Fruit fly (Drosophila melanogaster): ENCODE measurements around the gene Nfs1.

Gene Nfs1

DNA sequence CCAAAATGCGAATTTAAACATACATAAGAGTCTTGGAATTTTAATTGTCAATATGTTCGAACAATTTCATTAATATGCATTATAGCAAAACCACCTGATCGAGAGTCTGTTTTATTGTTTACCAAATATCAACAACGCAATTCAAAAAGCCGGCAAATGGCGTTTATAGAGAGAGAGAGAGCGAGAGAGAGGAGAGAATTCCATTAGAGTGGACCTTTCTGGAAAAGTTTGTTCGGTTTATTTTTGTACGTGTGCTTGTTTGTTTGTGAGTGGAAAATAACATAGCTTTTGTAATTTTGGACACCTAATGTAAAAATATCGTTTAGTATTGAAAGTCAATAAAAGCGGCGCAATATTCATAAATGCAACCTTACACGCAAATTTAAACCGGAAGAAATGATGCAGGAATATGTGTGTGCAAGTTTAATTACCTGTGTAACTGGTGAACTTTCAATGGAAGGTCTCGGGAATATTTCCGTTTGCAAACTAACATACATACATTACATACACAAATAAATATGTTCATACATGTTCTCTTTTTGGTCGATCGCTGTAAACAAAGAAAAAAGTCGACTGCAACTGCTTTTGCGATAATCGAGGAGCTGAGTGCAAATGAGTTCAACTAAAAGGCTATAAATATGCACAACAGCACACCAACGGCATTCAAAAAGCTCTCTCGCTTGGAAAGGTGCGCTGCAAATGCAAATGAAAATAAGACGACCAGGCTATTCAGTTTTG lies 45.3 kb downstream of the Nfs1 start, which contains the start of gene CG6785 (continued):
- TF ChIP-seq Ravus (GFP tag; IDR thresholded peaks at IDR 0.05) (no peak), nerfin-1 (tag; optimal IDR thresholded peaks at IDR 0.05) (peak; percentile 80), sd (tag; optimal IDR thresholded peaks at IDR 0.05) (peak; percentile 97), lmd (GFP tag; IDR thresholded peaks at IDR 0.05) (no peak), CG5180 (GFP tag; optimal IDR thresholded peaks at IDR 0.05) (peak; percentile 83), Hr51 (GFP tag; optimal IDR thresholded peaks at IDR 0.05) (peak; percentile 70), Doc3 (GFP tag; IDR thresholded peaks at IDR 0.05; ENCODE audit: partially characterized antibody) (no peak), CG7271 (tag; optimal IDR thresholded peaks at IDR 0.05) (peak; percentile 18), CG6791 (GFP tag; IDR thresholded peaks at IDR 0.05; ENCODE audit: partially characterized antibody) (no peak), shn (GFP tag; optimal IDR thresholded peaks at IDR 0.05) (peak; percentile 68), CG33557 (GFP tag; optimal IDR thresholded peaks at IDR 0.05) (peak; percentile 91), CG34224 (GFP tag; IDR thresholded peaks at IDR 0.05; ENCODE audit: partially characterized antibody) (peak; percentile 26; the same call in 1 of the 3 replicates), pan (optimal IDR thresholded peaks at IDR 0.05) (no peak), pan (GFP tag; optimal IDR thresholded peaks at IDR 0.05 in 1 of 2, IDR thresholded peaks at IDR 0.05 in 1 of 2) (peak in 1 of 2 experiments; percentile 59), gsb-n (tag; optimal IDR thresholded peaks at IDR 0.05) (peak; percentile 88), so (GFP tag; IDR thresholded peaks at IDR 0.05) (peak; percentile 74; the same call in 2 of the 3 replicates), maf-S (GFP tag; optimal IDR thresholded peaks at IDR 0.05) (peak; percentile 66), Bgb (GFP tag; IDR thresholded peaks at IDR 0.05; ENCODE audit: partially characterized antibody) (0 out of 2 replicates have a peak, but pooled peaks have one; percentile 5), CG9437 (GFP tag; optimal IDR thresholded peaks at IDR 0.05) (peak; percentile 25), Vsx1 (GFP tag; optimal IDR thresholded peaks at IDR 0.05) (peak; percentile 93), dan (GFP tag; IDR thresholded peaks at IDR 0.05) (no peak), Nf-YB (GFP tag; optimal IDR thresholded peaks at IDR 0.05) (peak; percentile 80), CG1233 (GFP tag; optimal IDR thresholded peaks at IDR 0.05) (peak; percentile 85), chinmo (GFP tag; IDR thresholded peaks at IDR 0.05; ENCODE audit: partially characterized antibody) (peak; percentile 81; the same call in 2 of the 4 replicates), Hmr (GFP tag; optimal IDR thresholded peaks at IDR 0.05) (peak; percentile 90), TFAM (GFP tag; optimal IDR thresholded peaks at IDR 0.05) (no peak), Scr (GFP tag; IDR thresholded peaks at IDR 0.05; ENCODE audit: partially characterized antibody) (no peak), Jarid2 (GFP tag; optimal IDR thresholded peaks at IDR 0.05) (peak; percentile 51), her (GFP tag; optimal IDR thresholded peaks at IDR 0.05) (peak; percentile 91), odd (GFP tag; optimal IDR thresholded peaks at IDR 0.05) (peak; percentile 95), Six4 (GFP tag; optimal IDR thresholded peaks at IDR 0.05) (peak; percentile 81), NFAT (GFP tag; IDR thresholded peaks at IDR 0.05) (peak; percentile 60), CG10209 (GFP tag; optimal IDR thresholded peaks at IDR 0.05) (peak; percentile 93), Tbp (GFP tag; optimal IDR thresholded peaks at IDR 0.05) (no peak), lov (optimal IDR thresholded peaks at IDR 0.05) (no peak), lov (GFP tag; IDR thresholded peaks at IDR 0.05) (no peak), Trl (optimal IDR thresholded peaks at IDR 0.05) (peak; percentile 83 to 97), Trl (GFP tag; optimal IDR thresholded peaks at IDR 0.05) (peak; percentile 94), run (tag; optimal IDR thresholded peaks at IDR 0.05) (peak; percentile 88), gt (GFP tag; IDR thresholded peaks at IDR 0.05) (no peak), Gsc (GFP tag; IDR thresholded peaks at IDR 0.05) (no peak), jumu (GFP tag; optimal IDR thresholded peaks at IDR 0.05) (peak; percentile 38), tna (GFP tag; IDR thresholded peaks at IDR 0.05; ENCODE audit: partially characterized antibody) (no peak), CoRest (tag; optimal IDR thresholded peaks at IDR 0.05) (peak; percentile 70), CG43689 (GFP tag; IDR thresholded peaks at IDR 0.05) (no peak), fd3F (GFP tag; optimal IDR thresholded peaks at IDR 0.05) (peak; percentile 65), onecut (GFP tag; IDR thresholded peaks at IDR 0.05) (peak; percentile 74), H2.0 (GFP tag; IDR thresholded peaks at IDR 0.05) (no peak), Xrp1 (GFP tag; IDR thresholded peaks at IDR 0.05) (peak; percentile 63)

Measured in whole organism, embryonic.